Worm (Caenorhabditis elegans) whole organism, L3 larva: ENCODE results near the gene F55H2.7.

ENCODE experiments used
- ZK546.5 ChIP-seq: sonication (generic microtip); optimal IDR thresholded peaks from 2 replicates; lab custom pipeline; 2017; ENCODE audit warnings: missing biosample characterization, missing genetic modification characterization
- elt-2 ChIP-seq: sonication (generic microtip); optimal IDR thresholded peaks from 2 replicates; lab custom pipeline; 2016; ENCODE audit warnings: missing genetic modification reagents, mild to moderate bottlenecking, missing genetic modification characterization, missing compliant biosample characterization
- mdl-1 ChIP-seq: fragments of 150-350 bp; optimal IDR thresholded peaks from 2 replicates; lab custom pipeline; 2014; ENCODE audit warnings: missing biosample characterization, missing genetic modification characterization
- nhr-11 ChIP-seq: fragments of 150-350 bp; optimal IDR thresholded peaks from 2 replicates; lab custom pipeline; 2014; ENCODE audit warnings: missing biosample characterization, missing genetic modification characterization
- nhr-77 ChIP-seq: fragments of 150-350 bp; optimal IDR thresholded peaks from 2 replicates; lab custom pipeline; 2014; ENCODE audit warnings: missing biosample characterization, missing genetic modification characterization
- zag-1 ChIP-seq: fragments of 150-350 bp; optimal IDR thresholded peaks from 2 replicates; lab custom pipeline; 2014; ENCODE audit warnings: missing biosample characterization, missing genetic modification characterization

DNA sequence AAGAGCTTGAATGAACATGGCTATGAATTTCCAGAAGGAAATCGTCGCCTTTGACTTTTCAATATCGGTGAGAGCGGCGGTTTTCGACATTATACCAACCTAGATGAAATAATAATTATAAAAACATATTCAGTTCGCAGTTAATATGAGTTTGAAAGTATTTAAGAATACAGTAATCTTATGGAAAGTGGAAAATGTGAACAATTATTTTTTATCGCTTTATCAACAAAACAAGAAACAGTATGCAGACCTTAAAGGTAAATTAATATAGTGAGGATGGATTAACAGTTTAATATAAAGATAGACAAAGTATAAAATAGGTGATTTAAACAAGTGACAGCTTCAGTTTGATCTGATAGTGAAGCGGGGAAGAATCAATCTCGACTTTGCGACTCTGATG lies 42.4 kb upstream of the F55H2.7 start, which contains the start of gene C48B4.6:
- TF ChIP-seq nhr-77 (no peak), elt-2 (tag; lab: Kevin White, UChicago) (no peak), ZK546.5 (tag; lab: Kevin White, UChicago) (no peak), mdl-1 (tag; lab: Kevin White, UChicago) (no peak), nhr-11 (no peak), zag-1 (no peak)
